Worm (Caenorhabditis elegans) whole organism, L1 larva: Measurements from ENCODE around the gene spp-31.

Source experiments
- ceh-82 ChIP-seq, 3 experiments: fragments of 150-350 bp in 1 of 3; sonication (generic microtip) in 2 of 3; optimal IDR thresholded peaks; 2 replicates each; lab custom pipeline; 2014 to 2017; ENCODE audit warnings: missing biosample characterization in 3 of 3, missing genetic modification characterization in 3 of 3
- ces-1 ChIP-seq: fragments of 150-350 bp; optimal IDR thresholded peaks from 2 replicates; lab custom pipeline; 2014; ENCODE audit warnings: missing biosample characterization, missing genetic modification reagents, missing genetic modification characterization
- grh-1 ChIP-seq: fragments of 200-800 bp; sonication (Bioruptor generic); IDR thresholded peaks from 2 replicates; pipeline ENCODE4 v1.3.6; 2022; ENCODE audit warnings: missing genetic modification reagents, missing genetic modification characterization, missing compliant biosample characterization
- irx-1 ChIP-seq: sonication (generic microtip); optimal IDR thresholded peaks from 2 replicates; lab custom pipeline; 2016; ENCODE audit warnings: missing genetic modification characterization, missing compliant biosample characterization
- nhr-76 ChIP-seq: sonication (generic microtip); optimal IDR thresholded peaks from 2 replicates; lab custom pipeline; 2017; ENCODE audit warnings: missing biosample characterization, missing genetic modification characterization
- pag-3 ChIP-seq: sonication (generic microtip); optimal IDR thresholded peaks from 2 replicates; lab custom pipeline; 2017; ENCODE audit warnings: missing genetic modification characterization, mild to moderate bottlenecking, missing compliant biosample characterization, antibody characterized with exemption, borderline replicate concordance; ENCODE audit not compliant: insufficient read depth
- sox-4 ChIP-seq: sonication (generic microtip); optimal IDR thresholded peaks from 2 replicates; lab custom pipeline; 2016; ENCODE audit warnings: missing genetic modification characterization, missing compliant biosample characterization
- unc-130 ChIP-seq: fragments of 150-350 bp; optimal IDR thresholded peaks from 2 replicates; lab custom pipeline; 2017; ENCODE audit warnings: missing biosample characterization, missing genetic modification characterization, inconsistent platforms
- unc-62 ChIP-seq: fragments of 150-350 bp; optimal IDR thresholded peaks from 2 replicates; lab custom pipeline; 2014; ENCODE audit warnings: missing biosample characterization, missing genetic modification reagents, missing genetic modification characterization

DNA sequence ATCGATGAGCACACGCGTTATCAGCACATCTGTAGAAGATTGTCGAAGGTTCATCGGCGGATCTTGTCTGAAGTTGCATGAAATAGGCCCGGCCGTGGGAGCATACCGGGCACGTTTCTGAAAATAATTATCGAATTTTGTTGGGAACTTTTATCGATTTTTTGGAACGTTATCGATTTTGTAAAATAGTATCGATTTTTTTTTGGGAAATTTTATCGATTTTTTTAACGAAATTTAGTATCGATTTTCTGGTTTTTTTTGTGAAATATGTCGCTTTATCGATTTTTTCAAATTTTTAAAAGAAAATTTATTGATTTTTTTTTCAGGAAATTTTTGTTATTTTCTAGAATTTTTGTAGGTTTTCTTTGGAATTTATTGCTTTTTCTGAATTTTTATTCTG, 2.4 kb downstream of the spp-31 start:
- TF ChIP-seq nhr-76 (tag; lab: Kevin White, UChicago) (no peak), ceh-82 (tag; optimal IDR thresholded peaks at IDR 0.05; lab: Kevin White, UChicago) (no peak), pag-3 (tag; lab: Kevin White, UChicago) (no peak), ces-1 (GFP tag; lab: Kevin White, UChicago) (no peak), grh-1 (GFP tag; lab: Robert Waterston, UW) (no peak), unc-62 (GFP tag; lab: Kevin White, UChicago) (no peak), sox-4 (tag; lab: Kevin White, UChicago) (no peak), unc-130 (no peak), irx-1 (no peak)
